Worm (Caenorhabditis elegans) whole organism, young adult: ENCODE data around the gene F44B9.8.
A peak's percentile ranks its signal among the peaks of the same experiment; 100 is the strongest.

Experiments used
- B0019.2 ChIP-seq: fragments of 200-800 bp; sonication (Bioruptor generic); conservative IDR thresholded peaks from 2 replicates; pipeline ENCODE4 v1.3.6; 2022; ENCODE audit warnings: missing genetic modification reagents, missing genetic modification characterization, missing compliant biosample characterization
- B0035.1 ChIP-seq: sonication (generic microtip); optimal IDR thresholded peaks from 2 replicates; lab custom pipeline; 2016; ENCODE audit warnings: missing genetic modification characterization, mild to moderate bottlenecking, missing compliant biosample characterization, missing genotype, missing genetic modification reagents
- B0336.3 ChIP-seq: fragments of 200-800 bp; sonication (Bioruptor generic); IDR thresholded peaks from 2 replicates; pipeline ENCODE4 v1.3.6; 2022; ENCODE audit warnings: missing genetic modification characterization, missing compliant biosample characterization
- F10E7.11 ChIP-seq: sonication (generic microtip); optimal IDR thresholded peaks from 2 replicates; lab custom pipeline; 2017; ENCODE audit warnings: mild to moderate bottlenecking, missing genetic modification characterization, moderate library complexity, missing compliant biosample characterization
- F22D6.2 ChIP-seq: sonication (generic microtip); optimal IDR thresholded peaks from 2 replicates; lab custom pipeline; 2016; ENCODE audit warnings: mild to moderate bottlenecking, missing genetic modification characterization, missing compliant biosample characterization
- F23B12.7 ChIP-seq: sonication (generic microtip); optimal IDR thresholded peaks from 2 replicates; lab custom pipeline; 2017; ENCODE audit warnings: missing genetic modification characterization, mild to moderate bottlenecking, missing compliant biosample characterization, antibody characterized with exemption, moderate library complexity; ENCODE audit not compliant: insufficient read depth
- F37B4.10 ChIP-seq: fragments of 200-800 bp; sonication (Bioruptor generic); IDR thresholded peaks from 2 replicates; pipeline ENCODE4 v1.3.6; 2022; ENCODE audit warnings: missing genetic modification characterization, missing compliant biosample characterization
- F57C9.4 ChIP-seq: sonication (generic microtip); optimal IDR thresholded peaks from 2 replicates; lab custom pipeline; 2017; ENCODE audit warnings: mild to moderate bottlenecking, missing genetic modification characterization, missing compliant biosample characterization
- K12H6.12 ChIP-seq: fragments of 200-800 bp; sonication (Bioruptor generic); optimal IDR thresholded peaks from 2 replicates; lab custom pipeline; 2018; ENCODE audit warnings: mild to moderate bottlenecking, missing genetic modification characterization, missing compliant biosample characterization
- Y53G8AR.9 ChIP-seq: fragments of 200-800 bp; sonication (Bioruptor generic); conservative IDR thresholded peaks from 2 replicates; pipeline ENCODE4 v1.3.6; 2022; ENCODE audit warnings: missing genetic modification reagents, missing genetic modification characterization, missing compliant biosample characterization
- bed-2 ChIP-seq: fragments of 200-800 bp; sonication (Bioruptor generic); IDR thresholded peaks from 2 replicates; pipeline ENCODE4 v1.3.6; 2022; ENCODE audit warnings: missing genetic modification reagents, missing genetic modification characterization, missing compliant biosample characterization
- ccch-3 ChIP-seq: fragments of 200-800 bp; sonication (Bioruptor generic); optimal IDR thresholded peaks from 2 replicates; lab custom pipeline; 2018; ENCODE audit warnings: mild to moderate bottlenecking, missing genetic modification characterization, missing compliant biosample characterization
- cebp-2 ChIP-seq: fragments of 200-800 bp; sonication (Bioruptor generic); IDR thresholded peaks from 2 replicates; pipeline ENCODE4 v1.3.6; 2022; ENCODE audit warnings: missing genetic modification characterization, missing compliant biosample characterization
- ceh-27 ChIP-seq: fragments of 200-800 bp; sonication (Bioruptor generic); optimal IDR thresholded peaks from 2 replicates; lab custom pipeline; 2018; ENCODE audit warnings: mild to moderate bottlenecking, missing genetic modification characterization, moderate library complexity, missing compliant biosample characterization
- ceh-58 ChIP-seq: fragments of 200-800 bp; sonication (Bioruptor generic); IDR thresholded peaks from 2 replicates; pipeline ENCODE4 v1.3.6; 2022; ENCODE audit warnings: missing genetic modification characterization, missing compliant biosample characterization
- ceh-79 ChIP-seq: sonication (generic microtip); optimal IDR thresholded peaks from 2 replicates; lab custom pipeline; 2017; ENCODE audit warnings: mild to moderate bottlenecking, missing genetic modification characterization, missing compliant biosample characterization
- chd-7 ChIP-seq: sonication (generic microtip); optimal IDR thresholded peaks from 2 replicates; lab custom pipeline; 2016; ENCODE audit warnings: mild to moderate bottlenecking, missing genetic modification characterization, moderate library complexity, missing compliant biosample characterization
- dox-1 ChIP-seq: fragments of 200-800 bp; sonication (Bioruptor generic); IDR thresholded peaks from 2 replicates; pipeline ENCODE4 v1.3.6; 2022; ENCODE audit warnings: missing genetic modification reagents, missing genetic modification characterization, missing compliant biosample characterization
- efl-1 ChIP-seq: fragments of 150-350 bp; optimal IDR thresholded peaks from 2 replicates; lab custom pipeline; 2014; ENCODE audit warnings: missing biosample characterization, missing genetic modification reagents, missing genetic modification characterization
- egl-18 ChIP-seq: fragments of 200-800 bp; sonication (Bioruptor generic); IDR thresholded peaks from 2 replicates; pipeline ENCODE4 v1.3.6; 2022; ENCODE audit warnings: missing genetic modification reagents, missing genetic modification characterization, missing compliant biosample characterization
- egrh-3 ChIP-seq: fragments of 200-800 bp; sonication (Bioruptor generic); IDR thresholded peaks from 2 replicates; pipeline ENCODE4 v1.3.6; 2022; ENCODE audit warnings: missing genetic modification reagents, missing genetic modification characterization, missing compliant biosample characterization
- ets-4 ChIP-seq: fragments of 200-800 bp; sonication (Bioruptor generic); optimal IDR thresholded peaks from 2 replicates; lab custom pipeline; 2018; ENCODE audit warnings: mild to moderate bottlenecking, missing genetic modification characterization, missing compliant biosample characterization
- fkh-3 ChIP-seq: sonication (generic microtip); optimal IDR thresholded peaks from 2 replicates; lab custom pipeline; 2016; ENCODE audit warnings: mild to moderate bottlenecking, missing genetic modification characterization, missing compliant biosample characterization
- gei-17 ChIP-seq: fragments of 200-800 bp; sonication (Bioruptor generic); optimal IDR thresholded peaks from 2 replicates; lab custom pipeline; 2018; ENCODE audit warnings: mild to moderate bottlenecking, missing genetic modification characterization, missing compliant biosample characterization
- him-1 ChIP-seq: sonication (generic microtip); optimal IDR thresholded peaks from 2 replicates; lab custom pipeline; 2016; ENCODE audit warnings: missing genotype, missing genetic modification reagents, missing genetic modification characterization, missing compliant biosample characterization
- hrde-1 ChIP-seq: sonication (generic microtip); optimal IDR thresholded peaks from 2 replicates; lab custom pipeline; 2016; ENCODE audit warnings: missing genetic modification characterization, mild to moderate bottlenecking, missing compliant biosample characterization, moderate library complexity, missing genotype, missing genetic modification reagents, borderline replicate concordance
- lin-54 ChIP-seq: fragments of 200-800 bp; sonication (Bioruptor generic); optimal IDR thresholded peaks from 2 replicates; lab custom pipeline; 2018; ENCODE audit warnings: mild to moderate bottlenecking, missing genetic modification characterization, missing compliant biosample characterization
- lsl-1 ChIP-seq: fragments of 200-800 bp; sonication (Bioruptor generic); optimal IDR thresholded peaks from 2 replicates; lab custom pipeline; 2018; ENCODE audit warnings: mild to moderate bottlenecking, missing genetic modification characterization, moderate library complexity, missing compliant biosample characterization
- madf-10 ChIP-seq: sonication (generic microtip); optimal IDR thresholded peaks from 2 replicates; lab custom pipeline; 2016; ENCODE audit warnings: mild to moderate bottlenecking, missing genetic modification characterization, missing compliant biosample characterization
- madf-3 ChIP-seq: fragments of 200-800 bp; sonication (Bioruptor generic); IDR thresholded peaks from 2 replicates; pipeline ENCODE4 v1.3.6; 2022; ENCODE audit warnings: missing genetic modification reagents, missing genetic modification characterization, missing compliant biosample characterization
- madf-8 ChIP-seq: fragments of 200-800 bp; sonication (Bioruptor generic); conservative IDR thresholded peaks from 2 replicates; pipeline ENCODE4 v1.3.6; 2022; ENCODE audit warnings: missing genetic modification reagents, missing genetic modification characterization, missing compliant biosample characterization
- nfya-1 ChIP-seq: sonication (generic microtip); optimal IDR thresholded peaks from 2 replicates; lab custom pipeline; 2017; ENCODE audit warnings: antibody characterized with exemption, missing compliant biosample characterization, missing genetic modification characterization, borderline replicate concordance; ENCODE audit not compliant: insufficient read depth
- nhr-120 ChIP-seq: fragments of 200-800 bp; sonication (Bioruptor generic); IDR thresholded peaks from 2 replicates; pipeline ENCODE4 v1.3.6; 2022; ENCODE audit warnings: missing genetic modification characterization, missing compliant biosample characterization
- nhr-179 ChIP-seq: sonication (generic microtip); optimal IDR thresholded peaks from 2 replicates; lab custom pipeline; 2016; ENCODE audit warnings: mild to moderate bottlenecking, missing genetic modification characterization, missing compliant biosample characterization
- nhr-27 ChIP-seq: fragments of 200-800 bp; sonication (Bioruptor generic); optimal IDR thresholded peaks from 2 replicates; lab custom pipeline; 2018; ENCODE audit warnings: mild to moderate bottlenecking, missing genetic modification characterization, moderate library complexity, missing compliant biosample characterization
- nhr-90 ChIP-seq: sonication (generic microtip); optimal IDR thresholded peaks from 2 replicates; lab custom pipeline; 2016; ENCODE audit warnings: missing genotype, mild to moderate bottlenecking, missing genetic modification characterization, missing compliant biosample characterization
- rcor-1 ChIP-seq: fragments of 200-800 bp; sonication (Bioruptor generic); IDR thresholded peaks from 2 replicates; pipeline ENCODE4 v1.3.6; 2022; ENCODE audit warnings: missing genetic modification reagents, missing genetic modification characterization, missing compliant biosample characterization
- rpc-1 ChIP-seq, 2 experiments: fragments of 150-350 bp in 1 of 2; sonication (generic microtip) in 1 of 2; optimal IDR thresholded peaks; 2 replicates each; lab custom pipeline; 2014 to 2018; ENCODE audit warnings: missing biosample characterization in 1 of 2, missing genetic modification characterization in 1 of 2, missing genetic modification reagents in 1 of 2, missing genotype in 1 of 2
- sea-2 ChIP-seq: fragments of 200-800 bp; sonication (Bioruptor generic); IDR thresholded peaks from 2 replicates; pipeline ENCODE4 v1.3.6; 2022; ENCODE audit warnings: missing genetic modification characterization, missing compliant biosample characterization
- snpc-1.1 ChIP-seq: sonication (generic microtip); optimal IDR thresholded peaks from 2 replicates; lab custom pipeline; 2017; ENCODE audit warnings: missing genetic modification characterization, mild to moderate bottlenecking, missing compliant biosample characterization, antibody characterized with exemption, moderate library complexity, missing genotype, missing genetic modification reagents; ENCODE audit not compliant: insufficient read depth
- snpc-1.3 ChIP-seq: sonication (generic microtip); optimal IDR thresholded peaks from 2 replicates; lab custom pipeline; 2017; ENCODE audit warnings: missing genetic modification characterization, mild to moderate bottlenecking, missing compliant biosample characterization, antibody characterized with exemption, moderate library complexity, missing genotype, missing genetic modification reagents; ENCODE audit not compliant: insufficient read depth
- snpc-3.4 ChIP-seq: sonication (generic microtip); optimal IDR thresholded peaks from 2 replicates; lab custom pipeline; 2017; ENCODE audit warnings: missing genetic modification characterization, mild to moderate bottlenecking, missing compliant biosample characterization, antibody characterized with exemption, moderate library complexity, missing genotype, missing genetic modification reagents
- tbp1 ChIP-seq: fragments of 200-800 bp; sonication (Bioruptor generic); optimal IDR thresholded peaks from 2 replicates; lab custom pipeline; 2018; ENCODE audit warnings: mild to moderate bottlenecking, missing genetic modification characterization, missing compliant biosample characterization
- unc-62 ChIP-seq: fragments of 150-350 bp; optimal IDR thresholded peaks from 2 replicates; lab custom pipeline; 2014; ENCODE audit warnings: missing biosample characterization, missing genetic modification reagents, missing genetic modification characterization
- xnd-1 ChIP-seq: sonication (generic microtip); optimal IDR thresholded peaks from 2 replicates; lab custom pipeline; 2016; ENCODE audit warnings: missing genotype, missing genetic modification reagents, missing genetic modification characterization, missing compliant biosample characterization
- zim-3 ChIP-seq: sonication (generic microtip); optimal IDR thresholded peaks from 2 replicates; lab custom pipeline; 2017; ENCODE audit warnings: mild to moderate bottlenecking, missing genetic modification characterization, moderate library complexity, missing compliant biosample characterization
- ztf-28 ChIP-seq: fragments of 200-800 bp; sonication (Bioruptor generic); IDR thresholded peaks from 2 replicates; pipeline ENCODE4 v1.3.6; 2022; ENCODE audit warnings: missing genetic modification reagents, missing genetic modification characterization, missing compliant biosample characterization
- ztf-6 ChIP-seq: fragments of 200-800 bp; sonication (Bioruptor generic); IDR thresholded peaks from 2 replicates; pipeline ENCODE4 v1.3.6; 2022; ENCODE audit warnings: missing genetic modification reagents, missing genetic modification characterization, missing compliant biosample characterization

Gene F44B9.8

DNA sequence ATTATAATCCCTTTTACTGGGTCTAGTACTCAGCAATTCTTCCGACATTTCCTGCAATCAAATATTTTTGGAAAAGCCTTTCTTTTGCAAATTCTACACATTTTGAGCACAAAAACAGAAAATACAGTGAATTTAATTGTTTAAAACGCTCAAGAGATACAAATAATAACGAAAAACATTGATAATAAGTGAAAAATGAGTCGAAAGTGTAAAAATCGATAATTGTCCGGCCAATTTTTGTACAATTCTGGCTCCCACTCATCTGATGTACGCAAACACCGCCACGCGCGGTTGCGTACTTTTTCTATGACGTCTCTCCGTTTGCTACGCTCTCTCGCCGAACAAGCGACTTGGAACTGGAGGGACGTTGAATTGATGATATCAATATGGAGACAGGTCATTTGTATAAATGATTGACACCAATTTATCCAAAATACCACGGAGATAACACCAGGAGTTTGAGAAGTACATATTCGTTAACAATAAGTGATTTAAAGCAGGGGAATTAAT, 8.6 kb downstream of the F44B9.8 start, which contains the start of gene lin-36:
Gene lin-36 (minus strand): TSS at position 51 of the 510 bp plus-strand sequence.
- TF ChIP-seq F23B12.7 (tag; lab: Kevin White, UChicago) (peak; percentile 68), rpc-1 (optimal IDR thresholded peaks at IDR 0.05; lab: Kevin White, UChicago) (no peak), rpc-1 (tag; optimal IDR thresholded peaks at IDR 0.05; lab: Kevin White, UChicago) (no peak), lsl-1 (GFP tag; lab: Kevin White, UChicago) (peak; percentile 29), lin-54 (GFP tag; lab: Kevin White, UChicago) (peak; percentile 74), ztf-28 (no peak), cebp-2 (GFP tag; lab: Robert Waterston, UW) (no peak), ztf-6 (GFP tag; lab: Robert Waterston, UW) (no peak), nhr-120 (GFP tag; lab: Robert Waterston, UW) (no peak), madf-3 (GFP tag; lab: Robert Waterston, UW) (0 out of 2 replicates have a peak, but pooled peaks have one; percentile 9), snpc-1.3 (tag; lab: Kevin White, UChicago) (no peak), ceh-79 (tag; lab: Kevin White, UChicago) (no peak), sea-2 (no peak), egrh-3 (GFP tag; lab: Robert Waterston, UW) (no peak), F57C9.4 (tag; lab: Kevin White, UChicago) (no peak), xnd-1 (tag; lab: Kevin White, UChicago) (no peak), dox-1 (GFP tag; lab: Robert Waterston, UW) (peak; percentile 78), F10E7.11 (tag; lab: Kevin White, UChicago) (no peak), hrde-1 (tag; lab: Kevin White, UChicago) (no peak), snpc-1.1 (tag; lab: Kevin White, UChicago) (no peak), Y53G8AR.9 (GFP tag; lab: Robert Waterston, UW) (no peak), gei-17 (GFP tag; lab: Kevin White, UChicago) (no peak), nhr-179 (no peak), snpc-3.4 (tag; lab: Kevin White, UChicago) (no peak), F37B4.10 (GFP tag; lab: Robert Waterston, UW) (no peak), chd-7 (tag; lab: Kevin White, UChicago) (no peak), F22D6.2 (tag; lab: Kevin White, UChicago) (no peak), egl-18 (GFP tag; lab: Robert Waterston, UW) (no peak), B0019.2 (GFP tag; lab: Robert Waterston, UW) (no peak), B0035.1 (tag; lab: Kevin White, UChicago) (no peak), ceh-58 (GFP tag; lab: Robert Waterston, UW) (no peak), bed-2 (no peak), ets-4 (GFP tag; lab: Kevin White, UChicago) (no peak), efl-1 (GFP tag; lab: Kevin White, UChicago) (peak; percentile 14), ccch-3 (GFP tag; lab: Kevin White, UChicago) (no peak), B0336.3 (GFP tag; lab: Robert Waterston, UW) (0 out of 2 replicates have a peak, but pooled peaks have one; percentile 21), nhr-90 (no peak), K12H6.12 (tag; lab: Kevin White, UChicago) (peak; percentile 25), unc-62 (GFP tag; lab: Kevin White, UChicago) (no peak), madf-8 (no peak; the same call in 1 of the 2 replicates), nhr-27 (no peak), nfya-1 (tag; lab: Kevin White, UChicago) (no peak), zim-3 (no peak), tbp1 (GFP tag; lab: Kevin White, UChicago) (peak; percentile 47), rcor-1 (no peak; the same call in 1 of the 2 replicates), ceh-27 (GFP tag; lab: Kevin White, UChicago) (peak; percentile 73), him-1 (tag; lab: Kevin White, UChicago) (peak; percentile 35), fkh-3 (tag; lab: Kevin White, UChicago) (no peak), madf-10 (peak; percentile 21)
